Worm (Caenorhabditis elegans) whole organism, L4 larva: Measurements from ENCODE around the gene hlh-10.

ENCODE experiments used
- aha-1 ChIP-seq: fragments of 150-350 bp; peaks from one replicate; lab custom pipeline; 2014; ENCODE audit warnings: missing biosample characterization, missing genetic modification characterization
- aly-2 ChIP-seq: sonication (generic microtip); optimal IDR thresholded peaks from 2 replicates; lab custom pipeline; 2018; ENCODE audit warnings: missing biosample characterization, missing genetic modification characterization
- attf-4 ChIP-seq: sonication (generic microtip); optimal IDR thresholded peaks from 3 replicates; lab custom pipeline; 2017; ENCODE audit warnings: missing biosample characterization, missing genetic modification characterization
- daf-12 ChIP-seq: fragments of 150-350 bp; optimal IDR thresholded peaks from 2 replicates; lab custom pipeline; 2014; ENCODE audit warnings: missing biosample characterization, missing genetic modification reagents, missing genetic modification characterization
- dmd-8 ChIP-seq: fragments of 200-800 bp; sonication (Bioruptor generic); IDR thresholded peaks from 2 replicates; pipeline ENCODE4 v1.3.6; 2022; ENCODE audit warnings: missing genetic modification characterization, missing compliant biosample characterization
- nhr-237 ChIP-seq: sonication (generic microtip); optimal IDR thresholded peaks from 2 replicates; lab custom pipeline; 2017; ENCODE audit warnings: missing biosample characterization, missing genetic modification characterization
- nhr-41 ChIP-seq: fragments of 200-800 bp; sonication (Bioruptor generic); IDR thresholded peaks from 2 replicates; pipeline ENCODE4 v1.3.6; 2022; ENCODE audit warnings: missing genetic modification reagents, missing genetic modification characterization, missing compliant biosample characterization
- tag-97 ChIP-seq: fragments of 200-800 bp; sonication (Bioruptor generic); IDR thresholded peaks from 2 replicates; pipeline ENCODE4 v1.3.6; 2022; ENCODE audit warnings: missing genetic modification characterization, missing compliant biosample characterization

DNA sequence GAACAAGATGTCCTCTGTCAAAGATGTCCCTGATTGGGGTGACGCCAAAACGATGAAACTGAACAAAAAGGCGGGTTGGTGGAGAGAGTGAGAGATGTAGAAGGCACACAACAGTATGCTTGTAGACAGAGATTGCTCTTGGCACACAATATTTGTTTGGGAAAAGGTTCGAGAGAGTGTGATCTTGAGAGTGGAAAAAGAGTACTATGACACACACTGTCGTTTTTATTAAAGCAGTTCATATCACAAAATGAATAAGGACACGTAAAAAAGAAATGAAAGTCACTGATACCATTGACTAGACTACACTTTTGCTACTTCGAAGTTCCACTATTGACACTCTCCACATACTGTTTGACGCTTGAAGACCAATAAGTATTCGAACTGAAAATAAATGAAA is 26.5 kb downstream of the hlh-10 start:
- no peak for TF ChIP-seq nhr-41 (GFP tag; lab: Robert Waterston, UW)
- TF ChIP-seq dmd-8: no peak
- no peak for TF ChIP-seq tag-97 (GFP tag; lab: Robert Waterston, UW)
- no peak for TF ChIP-seq attf-4 (tag; lab: Kevin White, UChicago)
- TF ChIP-seq nhr-237 (tag; lab: Kevin White, UChicago): no peak
- no peak for TF ChIP-seq aha-1 (tag; lab: Kevin White, UChicago)
- TF ChIP-seq aly-2: no peak
- no peak for TF ChIP-seq daf-12 (tag; lab: Kevin White, UChicago)
